Worm (Caenorhabditis elegans): ENCODE results near the gene T07H3.8.
"Not testable (repeated sequence)": the region's sequence is repeated elsewhere in the genome, so short reads cannot be mapped to it uniquely, and the experiment has no call there.

Gene T07H3.8

DNA sequence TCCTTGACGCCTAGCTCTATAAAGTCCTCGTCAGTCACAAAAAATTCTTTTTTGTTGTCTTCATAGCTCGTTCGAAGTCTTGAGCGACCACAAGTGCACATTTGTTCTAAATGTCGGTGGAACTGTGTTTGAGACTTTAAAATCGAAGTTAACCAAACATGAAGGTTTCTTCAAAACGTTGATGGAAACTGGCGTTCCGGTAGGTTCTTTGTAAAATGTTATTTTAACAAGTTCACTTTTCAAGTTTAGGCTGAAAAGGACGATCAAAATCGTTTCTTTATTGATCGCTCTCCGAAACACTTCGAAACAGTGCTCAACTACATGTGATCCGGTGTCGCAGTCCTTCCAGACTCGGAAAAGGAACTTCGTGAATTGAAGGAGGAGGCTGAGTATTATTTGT, 38.2 kb downstream of the T07H3.8 start, which contains the start of gene fbxa-160:
TSS of gene fbxa-160 (minus strand) at position 101 of the 400 bp plus-strand sequence.
- TF ChIP-seq unc-62 (GFP tag; optimal IDR thresholded peaks at IDR 0.05): no peak

DNA sequence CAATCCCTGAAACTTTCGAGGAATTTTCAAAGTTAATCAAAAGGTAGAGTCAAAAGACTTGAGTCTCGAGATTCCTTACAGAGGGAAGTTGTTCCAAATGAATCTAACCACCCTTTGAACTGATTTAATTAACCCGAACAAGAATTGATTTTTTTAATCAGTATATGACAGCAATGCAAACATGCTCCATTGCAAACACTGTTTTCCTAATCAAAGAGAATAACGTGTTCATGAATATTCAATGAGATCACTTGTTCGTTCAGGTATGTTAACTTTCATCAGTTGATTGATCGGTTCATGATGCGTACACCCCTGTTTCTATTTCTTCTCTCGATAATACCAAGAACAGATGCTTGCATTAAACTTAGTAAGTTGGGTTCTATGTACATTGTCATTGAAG, 39.3 kb downstream of the T07H3.8 start, which contains the start of gene C08E3.14:
TSS of gene C08E3.14 (plus strand) at position 301 of the 400 bp plus-strand sequence.
- TF ChIP-seq unc-62 (GFP tag; optimal IDR thresholded peaks at IDR 0.05): no peak

DNA sequence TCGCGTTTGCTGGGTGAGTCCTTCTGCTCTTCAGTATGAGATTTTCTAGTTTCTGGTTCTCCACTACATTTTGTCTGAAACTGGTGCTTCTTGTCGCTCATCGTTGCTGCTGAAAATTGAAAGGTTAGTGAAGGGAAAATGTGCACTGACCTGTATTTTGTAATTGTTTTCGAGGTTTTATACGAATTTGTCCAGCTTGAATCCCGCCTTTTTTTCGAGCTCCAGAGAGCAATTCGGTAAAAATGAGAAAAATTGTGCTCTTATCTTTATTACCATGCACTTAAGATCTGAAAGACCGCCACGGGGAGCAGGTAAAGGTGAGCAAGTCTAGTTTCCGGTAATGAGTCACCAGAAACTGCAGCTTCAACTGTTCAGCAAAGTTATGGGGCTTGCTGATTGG, 41.4 kb downstream of the T07H3.8 start, which contains the start of gene C08E3.15:
TSS of gene C08E3.15 (minus strand) at position 101 of the 400 bp plus-strand sequence.
- not testable (repeated sequence) for TF ChIP-seq unc-62 (GFP tag; optimal IDR thresholded peaks at IDR 0.05)

DNA sequence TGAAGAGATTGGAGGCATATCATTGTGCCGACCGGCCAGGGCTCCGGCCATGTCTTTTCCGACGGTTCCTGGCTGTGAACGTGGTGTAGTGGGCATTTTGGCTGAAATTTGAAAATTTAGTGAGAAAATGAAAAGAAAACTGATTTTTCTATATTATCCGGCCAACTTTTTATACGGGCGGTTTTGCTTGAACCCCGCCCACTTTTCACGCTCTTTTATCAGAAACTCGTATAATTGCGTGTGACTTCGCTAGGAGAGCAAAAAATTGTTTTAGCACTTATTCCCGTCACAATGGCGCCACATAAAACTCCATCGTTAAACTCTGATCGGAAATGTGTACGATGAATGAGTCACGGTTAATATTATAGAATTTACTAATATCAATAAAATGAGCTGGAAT, 45.8 kb downstream of the T07H3.8 start, which contains the start of gene C08E3.13:
TSS of gene C08E3.13 (minus strand) at position 101 of the 400 bp plus-strand sequence.
- TF ChIP-seq unc-62 (GFP tag; optimal IDR thresholded peaks at IDR 0.05): not testable (repeated sequence)

DNA sequence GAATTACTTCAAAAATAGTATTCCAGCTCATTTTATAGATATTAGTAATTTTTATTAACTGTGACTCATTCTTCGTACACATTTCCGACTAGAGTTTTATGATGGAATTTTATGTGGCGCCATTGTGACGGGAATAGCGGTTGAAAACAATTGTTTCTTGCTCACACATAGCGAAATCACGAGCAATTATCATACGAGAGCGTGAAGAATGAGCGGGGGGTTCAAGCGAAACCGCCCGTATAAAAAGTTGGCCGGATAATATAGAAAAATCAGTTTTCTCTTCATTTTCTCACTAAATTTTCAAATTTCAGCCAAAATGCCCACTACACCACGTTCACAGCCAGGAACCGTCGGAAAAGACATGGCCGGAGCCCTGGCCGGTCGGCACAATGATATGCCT, 47.1 kb downstream of the T07H3.8 start, which contains the start of gene C08E3.1:
TSS of gene C08E3.1 (plus strand) at position 301 of the 400 bp plus-strand sequence.
- TF ChIP-seq unc-62 (GFP tag; optimal IDR thresholded peaks at IDR 0.05): not testable (repeated sequence)

DNA sequence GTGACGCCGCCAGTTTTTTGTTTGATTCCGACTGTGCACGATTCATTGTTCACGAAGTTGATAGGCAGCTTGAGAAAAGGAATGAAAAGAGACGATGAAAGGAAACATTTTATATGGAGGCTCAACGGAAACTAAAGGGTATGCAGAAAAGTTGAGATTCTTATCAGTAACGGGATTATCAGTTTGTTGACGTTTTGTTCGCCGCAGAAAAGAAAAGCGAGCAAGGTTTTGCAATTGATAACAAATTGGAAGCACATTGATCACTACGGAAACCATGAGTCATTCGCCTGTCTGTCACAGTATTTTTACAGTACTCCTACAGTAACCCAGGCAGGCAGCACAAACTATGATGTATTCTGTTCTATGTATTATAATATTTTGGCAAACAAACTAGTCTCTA, 49.6 kb downstream of the T07H3.8 start:
- no peak for TF ChIP-seq unc-62 (GFP tag; optimal IDR thresholded peaks at IDR 0.05)

DNA sequence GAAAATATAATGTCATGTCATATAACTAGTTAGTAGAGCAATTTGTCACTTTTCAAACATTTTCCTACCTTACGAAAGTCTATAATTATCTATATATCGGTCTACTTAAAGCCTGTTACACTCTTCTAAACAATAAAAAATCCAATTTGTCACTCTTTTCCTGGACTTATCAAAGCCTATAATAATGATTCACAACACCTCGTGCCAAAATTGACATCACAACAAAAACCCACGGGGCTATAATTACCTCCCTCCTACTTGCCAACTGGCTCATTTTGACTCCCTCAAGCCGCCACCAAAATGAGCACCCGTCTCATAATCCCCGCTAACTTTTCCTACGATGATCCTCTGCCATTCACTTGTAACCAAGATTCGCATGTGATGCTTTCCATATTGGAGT, 50.0 kb downstream of the T07H3.8 start, which contains the start of gene srg-20:
TSS of gene srg-20 (plus strand) at position 301 of the 400 bp plus-strand sequence.
- TF ChIP-seq unc-62 (GFP tag; optimal IDR thresholded peaks at IDR 0.05): not testable (repeated sequence)

Measured in whole organism, dauer.